Fruit fly (Drosophila melanogaster) whole organism, embryonic: ENCODE measurements around the gene gt.

Experiments used
- Abd-B ChIP-seq: fragments of 200-800 bp; sonication (Bioruptor generic); optimal IDR thresholded peaks from 2 replicates; lab custom pipeline; 2018; ENCODE audit warnings: missing biosample characterization, mild to moderate bottlenecking, missing genetic modification characterization, moderate library complexity
- Atf-2 ChIP-seq: fragments of 200-800 bp; sonication (Bioruptor generic); optimal IDR thresholded peaks from 2 replicates; lab custom pipeline; 2016; ENCODE audit warnings: missing biosample characterization, missing genetic modification characterization
- Awh ChIP-seq: fragments of 200-800 bp; sonication (Bioruptor generic); IDR thresholded peaks from 2 replicates; pipeline ENCODE4, ENCODE4 v1.3.6; 2022; ENCODE audit warnings: missing biosample characterization, missing genetic modification characterization
- Blimp-1 ChIP-seq: fragments of 200-800 bp; sonication (Bioruptor generic); optimal IDR thresholded peaks from 3 replicates; lab custom pipeline; 2018; ENCODE audit warnings: missing biosample characterization, missing genetic modification characterization, mild to moderate bottlenecking, moderate library complexity, missing genetic modification reagents
- CG10543 ChIP-seq: fragments of 200-800 bp; sonication (Bioruptor generic); optimal IDR thresholded peaks from 3 replicates; lab custom pipeline; 2017; ENCODE audit warnings: missing biosample characterization, mild to moderate bottlenecking, missing genetic modification characterization, moderate library complexity
- CG10654 ChIP-seq: fragments of 200-800 bp; sonication (Bioruptor generic); optimal IDR thresholded peaks from 2 replicates; lab custom pipeline; 2016; ENCODE audit warnings: missing biosample characterization, missing genetic modification characterization
- CG10959 ChIP-seq: fragments of 200-800 bp; sonication (Bioruptor generic); IDR thresholded peaks from 2 replicates; pipeline ENCODE4 v1.3.6; 2022; ENCODE audit warnings: missing biosample characterization, missing genetic modification characterization
- CG11723 ChIP-seq: fragments of 200-800 bp; sonication (Bioruptor generic); optimal IDR thresholded peaks from 2 replicates; lab custom pipeline; 2017; ENCODE audit warnings: missing biosample characterization, mild to moderate bottlenecking, missing genetic modification characterization
- CG13775 ChIP-seq: fragments of 200-800 bp; sonication (Bioruptor generic); optimal IDR thresholded peaks from 3 replicates; lab custom pipeline; 2017; ENCODE audit warnings: missing biosample characterization, mild to moderate bottlenecking, missing genetic modification characterization
- CG14014 ChIP-seq: fragments of 200-800 bp; sonication (Bioruptor generic); IDR thresholded peaks from 2 replicates; pipeline ENCODE4 v1.3.6; 2022; ENCODE audit warnings: missing biosample characterization, missing genetic modification characterization
- CG1603 ChIP-seq: fragments of 200-800 bp; sonication (Bioruptor generic); optimal IDR thresholded peaks from 2 replicates; lab custom pipeline; 2019; ENCODE audit warnings: missing biosample characterization, mild to moderate bottlenecking, missing genetic modification characterization, moderate library complexity
- CG32772 ChIP-seq: fragments of 200-800 bp; sonication (Bioruptor generic); IDR thresholded peaks from 2 replicates; pipeline ENCODE4 v1.3.6; 2022; ENCODE audit warnings: missing biosample characterization, missing genetic modification characterization
- CG43689 ChIP-seq: fragments of 200-800 bp; sonication (Bioruptor generic); IDR thresholded peaks from 2 replicates; pipeline ENCODE4 v1.3.6; 2022; ENCODE audit warnings: missing biosample characterization, missing genetic modification characterization
- CG6854 ChIP-seq: fragments of 200-800 bp; sonication (Bioruptor generic); optimal IDR thresholded peaks from 3 replicates; lab custom pipeline; 2017; ENCODE audit warnings: missing biosample characterization, mild to moderate bottlenecking, missing genetic modification characterization
- CG7745 ChIP-seq: fragments of 200-800 bp; sonication (Bioruptor generic); optimal IDR thresholded peaks from 2 replicates; lab custom pipeline; 2018; ENCODE audit warnings: missing biosample characterization, mild to moderate bottlenecking, missing genetic modification characterization, moderate library complexity
- CG7963 ChIP-seq: fragments of 200-800 bp; sonication (Bioruptor generic); IDR thresholded peaks from 3 replicates; pipeline ENCODE4 v1.3.6; 2022; ENCODE audit warnings: missing biosample characterization, missing genetic modification characterization; ENCODE audit not compliant: partially characterized antibody
- CG9876 ChIP-seq: fragments of 200-800 bp; sonication (Bioruptor generic); optimal IDR thresholded peaks from 2 replicates; lab custom pipeline; 2016; ENCODE audit warnings: missing biosample characterization, missing genetic modification characterization
- Chrac-16 ChIP-seq: fragments of 200-800 bp; sonication (Bioruptor generic); optimal IDR thresholded peaks from 3 replicates; lab custom pipeline; 2016; ENCODE audit warnings: missing biosample characterization, missing genetic modification characterization
- Dll ChIP-seq: fragments of 200-800 bp; sonication (Bioruptor generic); IDR thresholded peaks from 4 replicates; pipeline ENCODE4 v1.3.6; 2022; ENCODE audit warnings: missing biosample characterization, missing genetic modification characterization; ENCODE audit not compliant: partially characterized antibody
- Drgx ChIP-seq: fragments of 200-800 bp; sonication (Bioruptor generic); IDR thresholded peaks from 2 replicates; pipeline ENCODE4 v1.3.6; 2022; ENCODE audit warnings: missing biosample characterization, missing genetic modification characterization
- Hr51 ChIP-seq, 2 experiments: fragments of 200-800 bp; sonication (Bioruptor generic); optimal IDR thresholded peaks; 2 replicates in 1 of 2; 3 replicates in 1 of 2; lab custom pipeline; 2016 to 2018; ENCODE audit warnings: missing biosample characterization in 2 of 2, missing genetic modification characterization in 2 of 2, mild to moderate bottlenecking in 1 of 2, moderate library complexity in 1 of 2
- MBD-R2 ChIP-seq: fragments of 200-800 bp; sonication (Bioruptor generic); IDR thresholded peaks from 2 replicates; pipeline ENCODE4 v1.3.6; 2022; ENCODE audit warnings: missing biosample characterization, missing genetic modification characterization
- Oaz ChIP-seq: fragments of 200-800 bp; sonication (Bioruptor generic); IDR thresholded peaks from 2 replicates; pipeline ENCODE4 v1.3.6; 2022; ENCODE audit warnings: missing biosample characterization, missing genetic modification characterization
- Sox102F ChIP-seq: fragments of 200-800 bp; sonication (Bioruptor generic); optimal IDR thresholded peaks from 2 replicates; lab custom pipeline; 2018; ENCODE audit warnings: missing biosample characterization, mild to moderate bottlenecking, missing genetic modification characterization, moderate library complexity
- ac ChIP-seq: fragments of 200-800 bp; sonication (Bioruptor generic); optimal IDR thresholded peaks from 3 replicates; lab custom pipeline; 2017; ENCODE audit warnings: missing biosample characterization, mild to moderate bottlenecking, missing genetic modification characterization
- al ChIP-seq: fragments of 200-800 bp; sonication (Bioruptor generic); IDR thresholded peaks from 2 replicates; pipeline ENCODE4 v1.3.6; 2022; ENCODE audit warnings: missing biosample characterization, missing genetic modification characterization
- az2 ChIP-seq: fragments of 200-800 bp; sonication (Bioruptor generic); optimal IDR thresholded peaks from 3 replicates; lab custom pipeline; 2016; ENCODE audit warnings: missing biosample characterization, missing genetic modification characterization
- crol ChIP-seq: fragments of 200-800 bp; sonication (Bioruptor generic); IDR thresholded peaks from 2 replicates; pipeline ENCODE4 v1.3.6; 2022; ENCODE audit warnings: missing biosample characterization, missing genetic modification characterization
- crp ChIP-seq, 2 experiments: fragments of 200-800 bp; sonication (Bioruptor generic); optimal IDR thresholded peaks; 2 replicates in 1 of 2; 3 replicates in 1 of 2; lab custom pipeline; 2017; ENCODE audit warnings: missing biosample characterization in 2 of 2, missing genetic modification characterization in 2 of 2, mild to moderate bottlenecking in 1 of 2, moderate library complexity in 1 of 2
- dpn ChIP-seq, 2 experiments: fragments of 200-800 bp; sonication (Bioruptor generic); optimal IDR thresholded peaks; 3 replicates each; lab custom pipeline; 2016; ENCODE audit warnings: missing biosample characterization in 2 of 2, missing genetic modification characterization in 2 of 2
- ems ChIP-seq: fragments of 200-800 bp; sonication (Bioruptor generic); optimal IDR thresholded peaks from 3 replicates; lab custom pipeline; 2016; ENCODE audit warnings: missing biosample characterization, missing genetic modification characterization
- exex ChIP-seq: fragments of 200-800 bp; sonication (Bioruptor generic); optimal IDR thresholded peaks from 4 replicates; lab custom pipeline; 2018; ENCODE audit warnings: missing biosample characterization, mild to moderate bottlenecking, missing genetic modification characterization, moderate library complexity
- fd64A ChIP-seq: fragments of 200-800 bp; sonication (Bioruptor generic); optimal IDR thresholded peaks from 3 replicates; lab custom pipeline; 2018; ENCODE audit warnings: missing biosample characterization, mild to moderate bottlenecking, missing genetic modification characterization
- fd96Cb ChIP-seq: fragments of 200-800 bp; sonication (Bioruptor generic); optimal IDR thresholded peaks from 2 replicates; lab custom pipeline; 2018; ENCODE audit warnings: missing biosample characterization, mild to moderate bottlenecking, missing genetic modification characterization, moderate library complexity
- gem ChIP-seq: fragments of 200-800 bp; sonication (Bioruptor generic); optimal IDR thresholded peaks from 2 replicates; lab custom pipeline; 2019; ENCODE audit warnings: missing biosample characterization, mild to moderate bottlenecking, missing genetic modification characterization, moderate library complexity
- her ChIP-seq: fragments of 200-800 bp; sonication (Bioruptor generic); optimal IDR thresholded peaks from 2 replicates; lab custom pipeline; 2016; ENCODE audit warnings: missing biosample characterization, missing genetic modification characterization
- lola ChIP-seq, 3 experiments: fragments of >200 bp in 2 of 3; fragments of 200-800 bp in 1 of 3; sonication (Bioruptor generic) in 1 of 3; optimal IDR thresholded peaks; 2 replicates each; lab custom pipeline; 2017 to 2019; ENCODE audit warnings: missing biosample characterization in 3 of 3, missing genetic modification characterization in 3 of 3, mild to moderate bottlenecking in 1 of 3, moderate library complexity in 1 of 3
- nau ChIP-seq: fragments of 200-800 bp; sonication (Bioruptor generic); optimal IDR thresholded peaks from 3 replicates; lab custom pipeline; 2017; ENCODE audit warnings: missing biosample characterization, mild to moderate bottlenecking, missing genetic modification characterization, missing genetic modification reagents
- peb ChIP-seq: fragments of 200-800 bp; sonication (Bioruptor generic); IDR thresholded peaks from 2 replicates; pipeline ENCODE4 v1.3.6; 2022; ENCODE audit warnings: missing biosample characterization, missing genetic modification characterization
- rib ChIP-seq: fragments of 200-800 bp; sonication (Bioruptor generic); IDR thresholded peaks from 2 replicates; pipeline ENCODE4 v1.3.6; 2022; ENCODE audit warnings: missing biosample characterization, missing genetic modification characterization
- run ChIP-seq: fragments of 200-800 bp; sonication (Bioruptor generic); optimal IDR thresholded peaks from 3 replicates; lab custom pipeline; 2018; ENCODE audit warnings: missing biosample characterization, mild to moderate bottlenecking, missing genetic modification characterization
- slou ChIP-seq: fragments of 200-800 bp; sonication (Bioruptor generic); optimal IDR thresholded peaks from 3 replicates; lab custom pipeline; 2016; ENCODE audit warnings: missing biosample characterization, missing genetic modification characterization
- sna ChIP-seq: fragments of 200-800 bp; sonication (Bioruptor generic); IDR thresholded peaks from 2 replicates; pipeline ENCODE4 v1.3.6; 2022; ENCODE audit warnings: missing biosample characterization, missing genetic modification characterization; ENCODE audit not compliant: partially characterized antibody
- sqz ChIP-seq: fragments of 200-800 bp; sonication (Bioruptor generic); optimal IDR thresholded peaks from 3 replicates; lab custom pipeline; 2018; ENCODE audit warnings: missing biosample characterization, mild to moderate bottlenecking, missing genetic modification characterization
- sr ChIP-seq: fragments of 200-800 bp; sonication (Bioruptor generic); IDR thresholded peaks from 3 replicates; pipeline ENCODE4 v1.3.6; 2022; ENCODE audit warnings: missing biosample characterization, missing genetic modification characterization
- wek ChIP-seq: fragments of 200-800 bp; sonication (Bioruptor generic); optimal IDR thresholded peaks from 3 replicates; lab custom pipeline; 2018; ENCODE audit warnings: missing biosample characterization, mild to moderate bottlenecking, missing genetic modification characterization, moderate library complexity
- wor ChIP-seq: fragments of 200-800 bp; sonication (Bioruptor generic); IDR thresholded peaks from 2 replicates; pipeline ENCODE4 v1.3.6; 2022; ENCODE audit warnings: missing biosample characterization, missing genetic modification characterization

Gene gt

DNA sequence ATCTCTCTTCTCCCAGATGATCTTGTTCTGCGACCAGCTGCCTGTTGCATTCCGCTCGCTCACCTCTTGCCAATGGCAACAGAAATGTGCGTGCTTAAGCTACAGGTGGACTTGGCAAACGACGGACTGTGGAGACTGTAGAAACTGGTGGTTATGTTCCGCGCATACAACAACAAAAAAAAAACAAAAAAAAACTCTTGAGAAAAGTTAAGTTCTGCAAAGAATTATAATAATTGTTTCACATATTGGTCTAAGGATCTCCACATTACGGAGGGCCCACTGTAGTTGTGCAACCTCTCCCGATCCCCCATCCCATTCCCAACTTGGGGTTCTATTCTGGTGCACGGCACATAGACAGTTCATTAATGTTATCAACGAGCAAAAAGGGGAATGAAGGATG lies 39.8 kb upstream of the gt start (continued):
- TF ChIP-seq sr (0 out of 3 replicates have a peak, but pooled peaks have one; percentile 5), CG1603 (no peak), Atf-2 (GFP tag; lab: Kevin White, UChicago) (peak; percentile 56), CG6854 (GFP tag; lab: Kevin White, UChicago) (no peak), crp (GFP tag; optimal IDR thresholded peaks at IDR 0.05; lab: Kevin White, UChicago) (no peak), Hr51 (GFP tag; optimal IDR thresholded peaks at IDR 0.05; lab: Kevin White, UChicago) (peak; percentile 49 to 50), fd64A (peak; percentile 46), az2 (GFP tag; lab: Kevin White, UChicago) (peak; percentile 80), Dll (GFP tag; lab: Robert Waterston, UW) (no peak), Oaz (GFP tag; lab: Robert Waterston, UW) (no peak), lola (GFP tag; optimal IDR thresholded peaks at IDR 0.05; lab: Kevin White, UChicago) (peak in 1 of 3 experiments; percentile 79), CG14014 (GFP tag; lab: Robert Waterston, UW) (peak; percentile 58), CG10543 (GFP tag; lab: Kevin White, UChicago) (no peak), ac (GFP tag; lab: Kevin White, UChicago) (peak; percentile 75), Sox102F (peak; percentile 77), dpn (GFP tag; optimal IDR thresholded peaks at IDR 0.05; lab: Kevin White, UChicago) (peak; percentile 60 to 70), CG11723 (GFP tag; lab: Kevin White, UChicago) (peak; percentile 51), Abd-B (GFP tag; lab: Kevin White, UChicago) (peak; percentile 51), nau (GFP tag; lab: Kevin White, UChicago) (peak; percentile 55), CG7745 (tag; lab: Kevin White, UChicago) (peak; percentile 1), peb (peak; percentile 67), exex (no peak), wor (GFP tag; lab: Robert Waterston, UW) (0 out of 2 replicates have a peak, but pooled peaks have one; percentile 52), CG7963 (no peak), ems (peak; percentile 63), Drgx (peak; percentile 92), gem (tag; lab: Kevin White, UChicago) (peak; percentile 79), al (GFP tag; lab: Robert Waterston, UW) (no peak), slou (GFP tag; lab: Kevin White, UChicago) (no peak), CG43689 (0 out of 2 replicates have a peak, but pooled peaks have one; percentile 27), her (GFP tag; lab: Kevin White, UChicago) (peak; percentile 5), MBD-R2 (GFP tag; lab: Robert Waterston, UW) (no peak), CG13775 (GFP tag; lab: Kevin White, UChicago) (peak; percentile 56), CG10959 (peak; percentile 89), fd96Cb (tag; lab: Kevin White, UChicago) (peak; percentile 78), CG10654 (GFP tag; lab: Kevin White, UChicago) (peak; percentile 59), CG9876 (GFP tag; lab: Kevin White, UChicago) (peak; percentile 43)

DNA sequence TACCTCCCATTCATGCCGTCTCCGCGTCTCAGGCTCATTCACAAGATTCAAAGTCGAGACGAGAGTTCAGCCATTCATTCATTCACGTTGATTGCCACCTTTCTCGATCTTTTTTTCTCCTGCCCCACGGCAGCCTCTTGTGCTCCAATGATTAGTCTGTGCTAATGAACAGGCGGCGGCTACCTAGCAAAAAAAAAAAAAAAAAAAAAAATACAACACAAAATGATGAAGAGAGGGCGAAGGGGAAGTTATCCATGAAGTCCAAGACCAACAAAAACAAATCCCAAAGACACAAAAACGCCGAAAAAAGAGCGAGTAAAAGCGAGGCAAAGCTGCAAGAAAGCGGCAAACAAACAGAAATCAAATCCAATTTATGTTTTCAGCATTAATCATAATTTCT lies 38.2 kb upstream of the gt start:
- TF ChIP-seq crol (GFP tag; lab: Robert Waterston, UW) (0 out of 2 replicates have a peak, but pooled peaks have one; percentile 5), sqz (peak; percentile 60), Awh (GFP tag; lab: Robert Waterston, UW) (peak; percentile 56; the same call in 1 of the 2 replicates), wek (GFP tag; lab: Kevin White, UChicago) (no peak), run (no peak), Chrac-16 (GFP tag; lab: Kevin White, UChicago) (no peak), rib (GFP tag; lab: Robert Waterston, UW) (no peak), sna (GFP tag; lab: Robert Waterston, UW) (no peak), Blimp-1 (GFP tag; lab: Kevin White, UChicago) (no peak), CG32772 (GFP tag; lab: Robert Waterston, UW) (peak; percentile 38)
